Fruit fly (Drosophila melanogaster) whole organism: ENCODE results near the gene CG9701.
A peak's percentile ranks its signal among the peaks of the same experiment; 100 is the strongest.

Experiments
- CG8478 ChIP-seq: fragments of >200 bp; optimal IDR thresholded peaks from 2 replicates; lab custom pipeline; 2018; ENCODE audit warnings: inconsistent platforms
- Dll ChIP-seq: fragments of >200 bp; optimal IDR thresholded peaks from 2 replicates; lab custom pipeline; 2017
- EcR ChIP-seq, 2 experiments: fragments of >200 bp; optimal IDR thresholded peaks; 2 replicates each; lab custom pipeline; 2017; ENCODE audit warnings: missing biosample characterization in 2 of 2, missing genetic modification characterization in 2 of 2, missing genetic modification reagents in 2 of 2
- pan ChIP-seq: fragments of >200 bp; optimal IDR thresholded peaks from 2 replicates; lab custom pipeline; 2017
- psq ChIP-seq: fragments of >200 bp; optimal IDR thresholded peaks from 2 replicates; lab custom pipeline; 2017
- usp ChIP-seq: fragments of >200 bp; optimal IDR thresholded peaks from 2 replicates; lab custom pipeline; 2017; ENCODE audit warnings: missing biosample characterization, missing genetic modification characterization, mixed read lengths

CG9701 gene

dm6 chr3L:16759483-16759882 lies 26.1 kb downstream of the CG9701 start:
- TF ChIP-seq usp (GFP tag; lab: Kevin White, UChicago), result no peak
- no peak for TF ChIP-seq EcR (GFP tag; optimal IDR thresholded peaks at IDR 0.05; lab: Kevin White, UChicago)
- TF ChIP-seq psq, result no peak

- no peak for TF ChIP-seq Dll
- no peak for TF ChIP-seq pan
- no peak for TF ChIP-seq CG8478
- TF ChIP-seq EcR (GFP tag; optimal IDR thresholded peaks at IDR 0.05; lab: Kevin White, UChicago), result no peak
- no peak for TF ChIP-seq psq
- TF ChIP-seq usp (GFP tag; lab: Kevin White, UChicago), result no peak
These were observed 26.9 kb downstream of the CG9701 start for dm6 chr3L:16760274-16760673.

- TF ChIP-seq usp (GFP tag; lab: Kevin White, UChicago), result no peak
- TF ChIP-seq EcR (GFP tag; optimal IDR thresholded peaks at IDR 0.05; lab: Kevin White, UChicago), result peak in 1 of 2 experiments; percentile 64
These were observed 29.1 kb downstream of the CG9701 start for dm6 chr3L:16762203-16762997.

dm6 chr3L:16765647-16766628 lies 32.6 kb downstream of the CG9701 start, which contains the start of gene Nrt:
Gene Nrt, plus strand, starts transcription at chr3L:16766072.
- TF ChIP-seq psq (no peak), usp (GFP tag; lab: Kevin White, UChicago) (no peak), EcR (GFP tag; optimal IDR thresholded peaks at IDR 0.05; lab: Kevin White, UChicago) (no peak)

- no peak for TF ChIP-seq CG8478
These were observed 33.6 kb downstream of the CG9701 start for dm6 chr3L:16766901-16767300.

- TF ChIP-seq CG8478, result no peak
- no peak for TF ChIP-seq usp (GFP tag; lab: Kevin White, UChicago)
- TF ChIP-seq pan, result no peak
These were observed 34.8 kb downstream of the CG9701 start for dm6 chr3L:16768001-16768652.

dm6 chr3L:16769866-16770265 lies 36.5 kb downstream of the CG9701 start:
- TF ChIP-seq psq (no peak), pan (no peak), EcR (GFP tag; optimal IDR thresholded peaks at IDR 0.05; lab: Kevin White, UChicago) (no peak), Dll (no peak), usp (GFP tag; lab: Kevin White, UChicago) (no peak), CG8478 (no peak)

dm6 chr3L:16772755-16773523 lies 39.6 kb downstream of the CG9701 start:
- TF ChIP-seq usp (GFP tag; lab: Kevin White, UChicago) (no peak), EcR (GFP tag; optimal IDR thresholded peaks at IDR 0.05; lab: Kevin White, UChicago) (no peak), CG8478 (no peak), Dll (no peak), psq (no peak), pan (no peak)

- TF ChIP-seq psq, result no peak
- TF ChIP-seq usp (GFP tag; lab: Kevin White, UChicago), result no peak
- no peak for TF ChIP-seq CG8478
- no peak for TF ChIP-seq pan
- TF ChIP-seq EcR (GFP tag; optimal IDR thresholded peaks at IDR 0.05; lab: Kevin White, UChicago), result no peak
- TF ChIP-seq Dll, result no peak
These were observed 46.4 kb downstream of the CG9701 start, which contains the start of the genes mus302 and CG9705 for dm6 chr3L:16779704-16780173. Gene mus302, minus strand, starts transcription at chr3L:16779736. Gene CG9705, plus strand, starts transcription at chr3L:16780100.

- TF ChIP-seq EcR (GFP tag; optimal IDR thresholded peaks at IDR 0.05; lab: Kevin White, UChicago), result no peak
- TF ChIP-seq Dll, result no peak
- TF ChIP-seq pan, result no peak
- TF ChIP-seq usp (GFP tag; lab: Kevin White, UChicago), result no peak
- no peak for TF ChIP-seq psq
These were observed 47.0 kb downstream of the CG9701 start for dm6 chr3L:16780317-16780716.

- TF ChIP-seq CG8478 (no peak), Dll (no peak), psq (no peak), usp (GFP tag; lab: Kevin White, UChicago) (no peak), pan (no peak), EcR (GFP tag; optimal IDR thresholded peaks at IDR 0.05; lab: Kevin White, UChicago) (no peak)
These were observed 48.9 kb downstream of the CG9701 start for dm6 chr3L:16782218-16782763.

dm6 chr3L:16782789-16783188 lies 49.4 kb downstream of the CG9701 start, which contains the start of gene CG9706:
Gene CG9706, plus strand, starts transcription at chr3L:16783010.
- TF ChIP-seq Dll (no peak), usp (GFP tag; lab: Kevin White, UChicago) (no peak), EcR (GFP tag; optimal IDR thresholded peaks at IDR 0.05; lab: Kevin White, UChicago) (no peak), psq (no peak), CG8478 (no peak), pan (no peak)
